Fruit fly (Drosophila melanogaster) whole organism, prepupa: ENCODE data around the gene Cyp303a1.

ENCODE experiments used
- Eip93F ChIP-seq: fragments of 200-800 bp; sonication (Bioruptor generic); optimal IDR thresholded peaks from 2 replicates; lab custom pipeline; 2016; ENCODE audit warnings: missing biosample characterization, mild to moderate bottlenecking, missing genetic modification characterization
- net ChIP-seq: fragments of 200-800 bp; sonication (Bioruptor generic); optimal IDR thresholded peaks from 3 replicates; lab custom pipeline; 2016; ENCODE audit warnings: missing biosample characterization, missing genetic modification characterization

DNA sequence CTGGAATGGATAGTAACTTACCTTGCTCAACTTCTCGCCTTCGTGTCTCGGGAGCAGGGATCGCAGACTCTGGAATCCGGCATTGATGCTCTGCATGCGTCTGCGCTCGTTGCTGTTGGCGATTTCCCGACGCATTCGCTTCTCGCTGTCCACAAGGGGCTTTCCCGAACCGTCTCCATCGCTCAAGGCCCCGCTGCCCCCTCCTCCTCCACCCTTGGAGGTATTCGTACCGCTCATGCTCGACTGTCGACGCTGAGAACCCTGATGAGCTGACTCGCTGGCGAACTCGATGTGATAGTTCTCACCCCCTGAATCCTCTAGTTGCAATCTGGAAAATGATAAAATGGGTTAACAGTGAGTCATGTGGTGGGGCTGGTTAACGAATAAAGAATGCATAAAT is 15.1 kb upstream of the Cyp303a1 start:
- no peak for TF ChIP-seq net
- TF ChIP-seq Eip93F: no peak
